Fruit fly (Drosophila melanogaster) whole organism, adult: Measurements from ENCODE around the gene vari.

Experiments used
- Clk ChIP-seq: fragments of 200-800 bp; sonication (Bioruptor generic); optimal IDR thresholded peaks from 2 replicates; lab custom pipeline; 2017; ENCODE audit warnings: missing biosample characterization, missing genetic modification characterization
- cic ChIP-seq: fragments of 200-800 bp; sonication (Bioruptor generic); optimal IDR thresholded peaks from 2 replicates; lab custom pipeline; 2017; ENCODE audit warnings: missing biosample characterization, mild to moderate bottlenecking, missing genetic modification characterization, moderate library complexity
- kay ChIP-seq: fragments of 200-800 bp; sonication (Bioruptor generic); peaks from one replicate; lab custom pipeline; 2016; ENCODE audit warnings: missing biosample characterization, missing genetic modification characterization, borderline replicate concordance
- pad ChIP-seq: fragments of 200-800 bp; sonication (Bioruptor generic); optimal IDR thresholded peaks from 3 replicates; lab custom pipeline; 2017; ENCODE audit warnings: missing biosample characterization, missing genetic modification characterization, mild to moderate bottlenecking, moderate library complexity, missing genetic modification reagents

dm6 chr2L:20794656-20795055 lies 2.2 kb downstream of the vari start:
- TF ChIP-seq Clk, result no peak
- TF ChIP-seq pad (GFP tag; lab: Kevin White, UChicago), result no peak
- no peak for TF ChIP-seq cic
- TF ChIP-seq kay (GFP tag; lab: Kevin White, UChicago), result no peak
